Worm (Caenorhabditis elegans) whole organism, early embryonic: ENCODE measurements around the gene phb-2.

Experiments used
- hnd-1 ChIP-seq: sonication (generic microtip); optimal IDR thresholded peaks from 2 replicates; lab custom pipeline; 2016; ENCODE audit warnings: missing genetic modification characterization, missing compliant biosample characterization
- scrt-1 ChIP-seq: fragments of 200-800 bp; sonication (Bioruptor generic); IDR thresholded peaks from 2 replicates; pipeline ENCODE4 v1.3.6; 2022; ENCODE audit warnings: missing genetic modification characterization, missing compliant biosample characterization
- tbx-11 ChIP-seq: fragments of 200-800 bp; sonication (Bioruptor generic); IDR thresholded peaks from 2 replicates; pipeline ENCODE4 v1.3.6; 2022; ENCODE audit warnings: missing genetic modification characterization, missing compliant biosample characterization
- tra-4 ChIP-seq: sonication (generic microtip); optimal IDR thresholded peaks from 2 replicates; lab custom pipeline; 2017; ENCODE audit warnings: missing genetic modification characterization, missing compliant biosample characterization

ce11 chrII:6294261-6294660, 43.0 kb downstream of the phb-2 start, which contains the start of gene mps-1:
- TF ChIP-seq tra-4 (no peak), hnd-1 (tag; lab: Kevin White, UChicago) (no peak), scrt-1 (GFP tag; lab: Robert Waterston, UW) (no peak), tbx-11 (GFP tag; lab: Robert Waterston, UW) (no peak)
